Worm (Caenorhabditis elegans) whole organism, L4/young adult: ENCODE results near the gene Y53G8AR.9.

ENCODE experiments used
- W03F9.2 ChIP-seq: fragments of 150-350 bp; optimal IDR thresholded peaks from 2 replicates; lab custom pipeline; 2014; ENCODE audit warnings: missing biosample characterization, missing genetic modification characterization
- dao-5 ChIP-seq: sonication (generic microtip); optimal IDR thresholded peaks from 2 replicates; lab custom pipeline; 2016; ENCODE audit warnings: missing genotype, missing genetic modification characterization, moderate library complexity, missing compliant biosample characterization
- him-1 ChIP-seq: sonication (generic microtip); optimal IDR thresholded peaks from 2 replicates; lab custom pipeline; 2016; ENCODE audit warnings: missing genotype, missing genetic modification reagents, missing genetic modification characterization, missing compliant biosample characterization

DNA sequence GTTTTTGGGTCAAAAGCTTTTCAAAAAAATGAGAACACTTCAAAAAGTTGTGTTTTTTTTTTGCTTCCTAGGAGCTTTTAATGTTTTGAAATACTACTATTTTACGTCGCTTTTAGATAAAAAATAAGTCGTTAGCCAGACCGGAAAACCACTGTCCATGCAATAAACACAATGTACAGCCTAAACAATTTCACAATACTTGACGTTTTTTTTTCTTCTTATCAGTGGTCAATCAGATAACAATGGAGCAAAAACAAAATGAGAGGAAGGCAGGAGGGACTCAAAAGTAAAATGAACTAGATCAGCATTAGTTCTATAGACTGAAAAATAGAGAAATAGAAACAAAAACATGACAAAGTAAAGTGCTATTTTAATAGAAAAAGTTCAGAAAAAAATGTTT, 49.7 kb upstream of the Y53G8AR.9 start:
- TF ChIP-seq W03F9.2 (tag; lab: Kevin White, UChicago) (no peak), dao-5 (no peak), him-1 (tag; lab: Kevin White, UChicago) (no peak)
